Worm (Caenorhabditis elegans): ENCODE results near the gene C44B7.7.

ce11 chrII:6928416-6928815 lies 48.4 kb upstream of the C44B7.7 start, which contains the start of gene flcn-1:
- TF ChIP-seq dve-1 (tag; optimal IDR thresholded peaks at IDR 0.05) (no peak), mec-3 (tag; optimal IDR thresholded peaks at IDR 0.05; ENCODE audit: borderline replicate concordance) (no peak), pag-3 (tag; optimal IDR thresholded peaks at IDR 0.05; ENCODE audit: borderline replicate concordance) (no peak), unc-86 (tag; optimal IDR thresholded peaks at IDR 0.05) (no peak), pqm-1 (tag; optimal IDR thresholded peaks at IDR 0.05) (no peak), hlh-13 (GFP tag; optimal IDR thresholded peaks at IDR 0.05) (no peak), C38D4.7 (GFP tag; optimal IDR thresholded peaks at IDR 0.05) (no peak), lim-6 (tag; optimal IDR thresholded peaks at IDR 0.05) (no peak), hlh-8 (tag; optimal IDR thresholded peaks at IDR 0.05) (no peak), ztf-16 (tag; optimal IDR thresholded peaks at IDR 0.05) (no peak), ceh-9 (tag; optimal IDR thresholded peaks at IDR 0.05) (no peak), K09A11.1 (tag; optimal IDR thresholded peaks at IDR 0.05; ENCODE audit: insufficient read depth) (no peak), sox-2 (GFP tag; IDR thresholded peaks at IDR 0.05) (no peak), fkh-10 (GFP tag; optimal IDR thresholded peaks at IDR 0.05) (no peak)
